Fruit fly (Drosophila melanogaster) whole organism, pupa: ENCODE measurements around the gene ph-d.
A peak's percentile ranks its signal among the peaks of the same experiment; 100 is the strongest.

Source experiments
- CG10348 ChIP-seq: fragments of 200-800 bp; sonication (Bioruptor generic); IDR thresholded peaks from 2 replicates; pipeline ENCODE4 v1.3.6; 2022; ENCODE audit warnings: missing biosample characterization, missing genetic modification characterization
- CG12605 ChIP-seq: fragments of 200-800 bp; sonication (Bioruptor generic); IDR thresholded peaks from 2 replicates; pipeline ENCODE4 v1.3.6; 2022; ENCODE audit warnings: missing biosample characterization, missing genetic modification characterization
- CG13204 ChIP-seq: fragments of 200-800 bp; sonication (Bioruptor generic); optimal IDR thresholded peaks from 2 replicates; lab custom pipeline; 2018; ENCODE audit warnings: missing biosample characterization, mild to moderate bottlenecking, missing genetic modification characterization, moderate library complexity
- CG14655 ChIP-seq: fragments of 200-800 bp; sonication (Bioruptor generic); optimal IDR thresholded peaks from 3 replicates; lab custom pipeline; 2017; ENCODE audit warnings: mild to moderate bottlenecking, missing biosample characterization, missing genetic modification reagents, missing genetic modification characterization
- CG15710 ChIP-seq: fragments of 200-800 bp; sonication (Bioruptor generic); optimal IDR thresholded peaks from 2 replicates; lab custom pipeline; 2018; ENCODE audit warnings: missing biosample characterization, mild to moderate bottlenecking, missing genetic modification characterization, moderate library complexity
- CG17806 ChIP-seq: fragments of 200-800 bp; sonication (Bioruptor generic); optimal IDR thresholded peaks from 2 replicates; lab custom pipeline; 2018; ENCODE audit warnings: missing biosample characterization, mild to moderate bottlenecking, missing genetic modification characterization, moderate library complexity
- CG32121 ChIP-seq: fragments of 200-800 bp; sonication (Bioruptor generic); IDR thresholded peaks from 2 replicates; pipeline ENCODE4 v1.3.6; 2022; ENCODE audit warnings: missing biosample characterization, missing genetic modification characterization
- CG34367 ChIP-seq: fragments of 200-800 bp; sonication (Bioruptor generic); optimal IDR thresholded peaks from 2 replicates; lab custom pipeline; 2018; ENCODE audit warnings: missing biosample characterization, mild to moderate bottlenecking, missing genetic modification characterization
- CG4496 ChIP-seq: fragments of 200-800 bp; sonication (Bioruptor generic); IDR thresholded peaks from 3 replicates; pipeline ENCODE4 v1.3.6; 2022; ENCODE audit warnings: missing biosample characterization, missing genetic modification characterization
- CG8159 ChIP-seq: fragments of 200-800 bp; sonication (Bioruptor generic); optimal IDR thresholded peaks from 3 replicates; lab custom pipeline; 2018; ENCODE audit warnings: missing biosample characterization, mild to moderate bottlenecking, missing genetic modification characterization, moderate library complexity
- CG8301 ChIP-seq: fragments of 200-800 bp; sonication (Bioruptor generic); optimal IDR thresholded peaks from 2 replicates; lab custom pipeline; 2018; ENCODE audit warnings: missing biosample characterization, mild to moderate bottlenecking, missing genetic modification characterization
- CG9948 ChIP-seq: fragments of 200-800 bp; sonication (Bioruptor generic); optimal IDR thresholded peaks from 2 replicates; lab custom pipeline; 2018; ENCODE audit warnings: missing biosample characterization, mild to moderate bottlenecking, missing genetic modification characterization, moderate library complexity
- D1 ChIP-seq: fragments of 200-800 bp; sonication (Bioruptor generic); optimal IDR thresholded peaks from 2 replicates; lab custom pipeline; 2018; ENCODE audit warnings: missing biosample characterization, mild to moderate bottlenecking, missing genetic modification characterization, moderate library complexity
- EcR ChIP-seq: fragments of 200-800 bp; sonication (Bioruptor generic); optimal IDR thresholded peaks from 3 replicates; lab custom pipeline; 2019; ENCODE audit warnings: missing biosample characterization, missing genetic modification characterization, mild to moderate bottlenecking, moderate library complexity, missing genetic modification reagents
- Ets98B ChIP-seq: fragments of 200-800 bp; sonication (Bioruptor generic); IDR thresholded peaks from 2 replicates; pipeline ENCODE4 v1.3.6; 2022; ENCODE audit warnings: missing biosample characterization, missing genetic modification characterization
- Pif1A ChIP-seq: fragments of 200-800 bp; sonication (Bioruptor generic); optimal IDR thresholded peaks from 3 replicates; lab custom pipeline; 2016; ENCODE audit warnings: missing biosample characterization, missing genetic modification characterization
- Pif1B ChIP-seq: fragments of 200-800 bp; sonication (Bioruptor generic); optimal IDR thresholded peaks from 3 replicates; lab custom pipeline; 2016; ENCODE audit warnings: missing biosample characterization, missing genetic modification characterization
- Snoo ChIP-seq: fragments of 200-800 bp; sonication (Bioruptor generic); optimal IDR thresholded peaks from 3 replicates; lab custom pipeline; 2017; ENCODE audit warnings: missing biosample characterization, mild to moderate bottlenecking, missing genetic modification characterization, inconsistent platforms
- fd96Ca ChIP-seq: fragments of 200-800 bp; sonication (Bioruptor generic); IDR thresholded peaks from 3 replicates; pipeline ENCODE4 v1.3.6; 2022; ENCODE audit warnings: missing biosample characterization, missing genetic modification characterization
- gl ChIP-seq: fragments of 200-800 bp; sonication (Bioruptor generic); optimal IDR thresholded peaks from 2 replicates; lab custom pipeline; 2018; ENCODE audit warnings: missing biosample characterization, mild to moderate bottlenecking, missing genetic modification characterization
- rn ChIP-seq: fragments of 200-800 bp; sonication (Bioruptor generic); IDR thresholded peaks from 2 replicates; pipeline ENCODE4 v1.3.6; 2022; ENCODE audit warnings: missing biosample characterization, missing genetic modification characterization

Gene ph-d

dm6 chrX:2071878-2072817 lies 50.9 kb downstream of the ph-d start, which contains the start of gene Rtca:
TSS of gene Rtca (plus strand) at chrX:2072413.
- TF ChIP-seq CG15710 (tag; lab: Kevin White, UChicago) (peak; percentile 85), CG12605 (GFP tag; lab: Robert Waterston, UW) (peak; percentile 81), CG8159 (tag; lab: Kevin White, UChicago) (peak; percentile 88), D1 (tag; lab: Kevin White, UChicago) (no peak), CG32121 (GFP tag; lab: Robert Waterston, UW) (peak; percentile 81), Pif1A (GFP tag; lab: Kevin White, UChicago) (peak; percentile 90), CG34367 (tag; lab: Kevin White, UChicago) (peak; percentile 83), fd96Ca (peak; percentile 91), EcR (peak; percentile 63), gl (tag; lab: Kevin White, UChicago) (peak; percentile 56), CG14655 (GFP tag; lab: Kevin White, UChicago) (peak; percentile 92), CG4496 (GFP tag; lab: Robert Waterston, UW) (peak; percentile 91), CG8301 (peak; percentile 90), Snoo (peak; percentile 82), CG9948 (tag; lab: Kevin White, UChicago) (peak; percentile 88), Pif1B (GFP tag; lab: Kevin White, UChicago) (peak; percentile 82), Ets98B (GFP tag; lab: Robert Waterston, UW) (peak; percentile 80), CG17806 (peak; percentile 86), CG13204 (GFP tag; lab: Kevin White, UChicago) (peak; percentile 81), rn (peak; percentile 66), CG10348 (peak; percentile 57; the same call in 1 of the 2 replicates)
- TF ChIP-seq, all 21 proteins: peak for 20

- TF ChIP-seq CG4496 (GFP tag; lab: Robert Waterston, UW): peak; percentile 65; the same call in 2 of the 3 replicates
- peak; percentile 37 for TF ChIP-seq CG17806
- TF ChIP-seq EcR: no peak
- peak; percentile 53; the same call in 1 of the 2 replicates for TF ChIP-seq CG12605 (GFP tag; lab: Robert Waterston, UW)
- TF ChIP-seq Pif1B (GFP tag; lab: Kevin White, UChicago): no peak
- TF ChIP-seq CG8159 (tag; lab: Kevin White, UChicago): peak; percentile 40
- TF ChIP-seq CG10348: peak; percentile 41; the same call in 1 of the 2 replicates
- TF ChIP-seq gl (tag; lab: Kevin White, UChicago): no peak
- TF ChIP-seq CG8301: peak; percentile 72
- peak; percentile 80 for TF ChIP-seq fd96Ca
- TF ChIP-seq Pif1A (GFP tag; lab: Kevin White, UChicago): no peak
- TF ChIP-seq Ets98B (GFP tag; lab: Robert Waterston, UW): peak; percentile 75
- TF ChIP-seq rn: 0 out of 2 replicates have a peak, but pooled peaks have one; percentile 20
- TF ChIP-seq CG13204 (GFP tag; lab: Kevin White, UChicago): no peak
- peak; percentile 28 for TF ChIP-seq Snoo
- TF ChIP-seq CG9948 (tag; lab: Kevin White, UChicago): peak; percentile 52
- TF ChIP-seq CG32121 (GFP tag; lab: Robert Waterston, UW): peak; percentile 84
- peak; percentile 11 for TF ChIP-seq CG34367 (tag; lab: Kevin White, UChicago)
- no peak for TF ChIP-seq D1 (tag; lab: Kevin White, UChicago)
- peak; percentile 40 for TF ChIP-seq CG15710 (tag; lab: Kevin White, UChicago)
- no peak for TF ChIP-seq CG14655 (GFP tag; lab: Kevin White, UChicago)
These were observed 52.4 kb downstream of the ph-d start for dm6 chrX:2070708-2071063.

- TF ChIP-seq Ets98B (GFP tag; lab: Robert Waterston, UW) (no peak), fd96Ca (no peak), CG8301 (no peak)
These were observed 53.0 kb downstream of the ph-d start for dm6 chrX:2069787-2070707.

dm6 chrX:2068292-2068691 lies 54.8 kb downstream of the ph-d start, which contains the start of gene CG4194:
TSS of gene CG4194 (plus strand) at chrX:2068592.
- TF ChIP-seq fd96Ca: no peak
- TF ChIP-seq CG17806: no peak
- TF ChIP-seq CG15710 (tag; lab: Kevin White, UChicago): no peak
- TF ChIP-seq CG34367 (tag; lab: Kevin White, UChicago): no peak
- no peak for TF ChIP-seq CG14655 (GFP tag; lab: Kevin White, UChicago)
- TF ChIP-seq D1 (tag; lab: Kevin White, UChicago): no peak
- TF ChIP-seq CG12605 (GFP tag; lab: Robert Waterston, UW): no peak
- no peak for TF ChIP-seq CG32121 (GFP tag; lab: Robert Waterston, UW)
- TF ChIP-seq CG9948 (tag; lab: Kevin White, UChicago): no peak
- TF ChIP-seq gl (tag; lab: Kevin White, UChicago): no peak
- TF ChIP-seq rn: no peak
- no peak for TF ChIP-seq CG13204 (GFP tag; lab: Kevin White, UChicago)

- TF ChIP-seq CG8301 (no peak), CG4496 (GFP tag; lab: Robert Waterston, UW) (no peak), Pif1A (GFP tag; lab: Kevin White, UChicago) (no peak), CG17806 (no peak), rn (no peak), CG32121 (GFP tag; lab: Robert Waterston, UW) (no peak)
These were observed 56.8 kb downstream of the ph-d start, which contains the start of gene CG14054 for dm6 chrX:2066259-2066658. TSS of gene CG14054 (minus strand) at chrX:2066359.
